Worm (Caenorhabditis elegans) whole organism, early embryonic: ENCODE measurements around the gene T03G6.1.

ENCODE experiments used
- B0310.2 ChIP-seq: sonication (generic microtip); optimal IDR thresholded peaks from 2 replicates; lab custom pipeline; 2016; ENCODE audit warnings: mild to moderate bottlenecking, missing genetic modification characterization, missing compliant biosample characterization
- flt-1 ChIP-seq: fragments of 200-800 bp; sonication (Bioruptor generic); IDR thresholded peaks from 2 replicates; pipeline ENCODE4 v1.3.6; 2022; ENCODE audit warnings: missing genetic modification characterization, missing compliant biosample characterization
- hmbx-1 ChIP-seq: sonication (generic microtip); optimal IDR thresholded peaks from 2 replicates; lab custom pipeline; 2016; ENCODE audit warnings: mild to moderate bottlenecking, missing genetic modification characterization, missing compliant biosample characterization

DNA sequence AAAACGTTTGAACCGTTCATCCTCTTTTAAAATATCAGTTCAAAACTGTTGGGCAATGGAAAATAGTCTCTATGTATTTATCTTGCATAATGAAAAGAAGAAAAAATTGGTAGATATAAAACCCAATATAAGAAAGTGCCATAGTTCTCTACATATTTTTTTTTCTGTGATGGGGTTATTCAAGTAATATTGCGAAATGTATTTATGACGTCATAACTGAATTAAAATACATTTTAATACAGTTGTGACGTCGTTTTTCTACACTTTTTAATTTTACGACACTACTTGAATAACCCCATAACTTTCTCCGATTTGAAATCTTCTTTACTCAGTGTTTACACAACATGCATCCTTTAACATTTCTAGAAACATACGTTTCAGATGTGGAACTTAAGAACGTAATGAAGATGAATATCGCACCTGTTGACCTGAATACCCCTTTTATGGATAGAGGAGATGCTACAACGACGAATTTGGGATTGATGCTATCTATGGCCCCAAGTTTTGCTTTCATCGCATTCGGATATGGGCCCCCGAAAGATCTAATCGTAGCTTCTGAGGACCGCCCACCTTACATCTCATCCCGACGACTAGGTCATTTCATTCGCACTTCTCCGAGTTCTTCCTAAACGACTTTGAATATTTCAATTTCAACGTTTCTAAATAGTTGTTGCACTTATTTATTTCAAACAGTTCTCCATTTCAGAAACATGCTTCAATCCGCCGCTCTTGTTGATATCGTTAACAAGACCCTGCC is at the start of gene T03G6.1:
- no peak for TF ChIP-seq flt-1
- no peak for TF ChIP-seq B0310.2 (tag; lab: Kevin White, UChicago)
- no peak for TF ChIP-seq hmbx-1
